Worm (Caenorhabditis elegans) whole organism, L1 larva: ENCODE results near the gene usip-1.

Experiments
- aha-1 ChIP-seq: fragments of 150-350 bp; optimal IDR thresholded peaks from 2 replicates; lab custom pipeline; 2014; ENCODE audit warnings: missing biosample characterization, missing genetic modification characterization
- ces-1 ChIP-seq: fragments of 150-350 bp; optimal IDR thresholded peaks from 2 replicates; lab custom pipeline; 2014; ENCODE audit warnings: missing biosample characterization, missing genetic modification reagents, missing genetic modification characterization
- dpl-1 ChIP-seq, 3 experiments: fragments of 150-350 bp in 2 of 3; sonication (generic microtip) in 1 of 3; optimal IDR thresholded peaks; 2 replicates each; lab custom pipeline; 2014 to 2017; ENCODE audit warnings: missing biosample characterization in 3 of 3, missing genetic modification characterization in 3 of 3, missing genetic modification reagents in 3 of 3
- lsy-2 ChIP-seq, 2 experiments: fragments of 150-350 bp; optimal IDR thresholded peaks; 2 replicates each; lab custom pipeline; 2014; ENCODE audit warnings: missing biosample characterization in 2 of 2, missing genetic modification characterization in 2 of 2
- mdl-1 ChIP-seq, 2 experiments: fragments of 150-350 bp; optimal IDR thresholded peaks; 2 replicates each; lab custom pipeline; 2014 to 2017; ENCODE audit warnings: missing biosample characterization in 2 of 2, missing genetic modification characterization in 2 of 2, inconsistent platforms in 1 of 2
- nhr-28 ChIP-seq: fragments of 150-350 bp; optimal IDR thresholded peaks from 2 replicates; lab custom pipeline; 2014; ENCODE audit warnings: missing biosample characterization, missing genetic modification characterization
- pax-3 ChIP-seq: fragments of 200-800 bp; sonication (Bioruptor generic); optimal IDR thresholded peaks from 2 replicates; lab custom pipeline; 2018; ENCODE audit warnings: mild to moderate bottlenecking, missing genetic modification characterization, moderate library complexity, missing compliant biosample characterization
- skn-1 ChIP-seq: fragments of 150-350 bp; optimal IDR thresholded peaks from 2 replicates; lab custom pipeline; 2014; ENCODE audit warnings: missing biosample characterization, missing genetic modification characterization
- sox-4 ChIP-seq: sonication (generic microtip); optimal IDR thresholded peaks from 2 replicates; lab custom pipeline; 2016; ENCODE audit warnings: missing genetic modification characterization, missing compliant biosample characterization
- tlp-1 ChIP-seq: fragments of 150-350 bp; optimal IDR thresholded peaks from 2 replicates; lab custom pipeline; 2014; ENCODE audit warnings: missing biosample characterization, missing genetic modification characterization
- unc-86 ChIP-seq: sonication (generic microtip); optimal IDR thresholded peaks from 2 replicates; lab custom pipeline; 2016; ENCODE audit warnings: missing genetic modification characterization, missing compliant biosample characterization
- ztf-11 ChIP-seq, 2 experiments: sonication (generic microtip); optimal IDR thresholded peaks; 2 replicates each; lab custom pipeline; 2016 to 2017; ENCODE audit warnings: missing genetic modification characterization in 2 of 2, missing biosample characterization in 1 of 2, missing compliant biosample characterization in 1 of 2

- TF ChIP-seq mdl-1 (tag; optimal IDR thresholded peaks at IDR 0.05; lab: Kevin White, UChicago) (no peak), ztf-11 (tag; optimal IDR thresholded peaks at IDR 0.05; lab: Kevin White, UChicago) (no peak), aha-1 (tag; lab: Kevin White, UChicago) (no peak), pax-3 (tag; lab: Kevin White, UChicago) (no peak), dpl-1 (GFP tag; optimal IDR thresholded peaks at IDR 0.05; lab: Kevin White, UChicago) (no peak), nhr-28 (no peak), skn-1 (no peak), lsy-2 (tag; optimal IDR thresholded peaks at IDR 0.05; lab: Kevin White, UChicago) (no peak), ces-1 (GFP tag; lab: Kevin White, UChicago) (no peak), unc-86 (tag; lab: Kevin White, UChicago) (no peak), sox-4 (tag; lab: Kevin White, UChicago) (no peak), tlp-1 (tag; lab: Kevin White, UChicago) (no peak)
These were observed 26.0 kb upstream of the usip-1 start for ce11 chrV:12209951-12210350.
